Fruit fly (Drosophila melanogaster) whole organism, embryonic: ENCODE measurements around the gene CG34244.

ENCODE experiments used
- C15 ChIP-seq: fragments of 200-800 bp; sonication (Bioruptor generic); IDR thresholded peaks from 3 replicates; pipeline ENCODE4 v1.3.6; 2022; ENCODE audit warnings: missing biosample characterization, missing genetic modification characterization
- CG10543 ChIP-seq: fragments of 200-800 bp; sonication (Bioruptor generic); optimal IDR thresholded peaks from 3 replicates; lab custom pipeline; 2017; ENCODE audit warnings: missing biosample characterization, mild to moderate bottlenecking, missing genetic modification characterization, moderate library complexity
- CG11398 ChIP-seq: fragments of 200-800 bp; sonication (Bioruptor generic); optimal IDR thresholded peaks from 2 replicates; lab custom pipeline; 2016; ENCODE audit warnings: missing biosample characterization, missing genetic modification characterization
- CG12744 ChIP-seq: fragments of 200-800 bp; sonication (Bioruptor generic); optimal IDR thresholded peaks from 2 replicates; lab custom pipeline; 2016; ENCODE audit warnings: missing biosample characterization, missing genetic modification characterization
- CG13123 ChIP-seq: fragments of 200-800 bp; sonication (Bioruptor generic); optimal IDR thresholded peaks from 2 replicates; lab custom pipeline; 2016; ENCODE audit warnings: missing biosample characterization, missing genetic modification characterization
- CG14710 ChIP-seq: fragments of 200-800 bp; sonication (Bioruptor generic); optimal IDR thresholded peaks from 3 replicates; lab custom pipeline; 2019; ENCODE audit warnings: missing biosample characterization, mild to moderate bottlenecking, missing genetic modification characterization, moderate library complexity
- CG14860 ChIP-seq: fragments of 200-800 bp; sonication (Bioruptor generic); IDR thresholded peaks from 3 replicates; pipeline ENCODE4 v1.3.6; 2022; ENCODE audit warnings: missing biosample characterization, missing genetic modification characterization; ENCODE audit not compliant: partially characterized antibody
- CG17186 ChIP-seq: fragments of 200-800 bp; sonication (Bioruptor generic); optimal IDR thresholded peaks from 3 replicates; lab custom pipeline; 2017; ENCODE audit warnings: missing biosample characterization, missing genetic modification reagents, missing genetic modification characterization
- CG17802 ChIP-seq: fragments of 200-800 bp; sonication (Bioruptor generic); optimal IDR thresholded peaks from 2 replicates; lab custom pipeline; 2018; ENCODE audit warnings: missing biosample characterization, mild to moderate bottlenecking, missing genetic modification characterization, moderate library complexity
- CG17829 ChIP-seq: fragments of 200-800 bp; optimal IDR thresholded peaks from 2 replicates; lab custom pipeline; 2019; ENCODE audit warnings: missing biosample characterization, mild to moderate bottlenecking, missing genetic modification characterization, moderate library complexity
- CG18011 ChIP-seq: fragments of 200-800 bp; sonication (Bioruptor generic); optimal IDR thresholded peaks from 2 replicates; lab custom pipeline; 2017; ENCODE audit warnings: missing biosample characterization, missing genetic modification characterization, mild to moderate bottlenecking, moderate library complexity, missing genotype
- CG18599 ChIP-seq: fragments of 200-800 bp; sonication (Bioruptor generic); optimal IDR thresholded peaks from 3 replicates; lab custom pipeline; 2017; ENCODE audit warnings: missing biosample characterization, missing genetic modification characterization, mild to moderate bottlenecking, moderate library complexity, missing genetic modification reagents
- CG2202 ChIP-seq: fragments of 200-800 bp; sonication (Bioruptor generic); optimal IDR thresholded peaks from 2 replicates; lab custom pipeline; 2018; ENCODE audit warnings: missing biosample characterization, mild to moderate bottlenecking, missing genetic modification characterization
- CG2889 ChIP-seq: fragments of 200-800 bp; sonication (Bioruptor generic); IDR thresholded peaks from 3 replicates; pipeline ENCODE4 v1.3.6; 2022; ENCODE audit warnings: missing biosample characterization, missing genetic modification characterization
- CG30431 ChIP-seq: fragments of 200-800 bp; sonication (Bioruptor generic); optimal IDR thresholded peaks from 2 replicates; lab custom pipeline; 2017; ENCODE audit warnings: missing biosample characterization, missing genetic modification characterization
- CG33213 ChIP-seq: fragments of 200-800 bp; sonication (Bioruptor generic); optimal IDR thresholded peaks from 3 replicates; lab custom pipeline; 2016; ENCODE audit warnings: missing biosample characterization, missing genetic modification characterization
- CG4328 ChIP-seq: fragments of 200-800 bp; sonication (Bioruptor generic); optimal IDR thresholded peaks from 3 replicates; lab custom pipeline; 2017; ENCODE audit warnings: missing biosample characterization, missing genetic modification reagents, missing genetic modification characterization
- CG6254 ChIP-seq: fragments of 200-800 bp; sonication (Bioruptor generic); optimal IDR thresholded peaks from 3 replicates; lab custom pipeline; 2017; ENCODE audit warnings: mild to moderate bottlenecking, missing biosample characterization, missing genetic modification reagents, missing genetic modification characterization
- CG7271 ChIP-seq: fragments of 200-800 bp; sonication (Bioruptor generic); optimal IDR thresholded peaks from 2 replicates; lab custom pipeline; 2018; ENCODE audit warnings: missing biosample characterization, mild to moderate bottlenecking, missing genetic modification characterization, moderate library complexity
- CTCF ChIP-seq: fragments of 200-800 bp; sonication (Bioruptor generic); optimal IDR thresholded peaks from 2 replicates; lab custom pipeline; 2017; ENCODE audit warnings: missing biosample characterization, mild to moderate bottlenecking, missing genetic modification characterization, moderate library complexity
- Ets97D ChIP-seq: fragments of 200-800 bp; sonication (Bioruptor generic); optimal IDR thresholded peaks from 3 replicates; lab custom pipeline; 2016; ENCODE audit warnings: missing biosample characterization, missing genetic modification characterization
- H2.0 ChIP-seq: fragments of 200-800 bp; sonication (Bioruptor generic); IDR thresholded peaks from 2 replicates; pipeline ENCODE4 v1.3.6; 2022; ENCODE audit warnings: missing biosample characterization, missing genetic modification characterization
- HLH4C ChIP-seq: fragments of 200-800 bp; sonication (Bioruptor generic); IDR thresholded peaks from 3 replicates; pipeline ENCODE4 v1.3.6; 2022; ENCODE audit warnings: missing biosample characterization, missing genetic modification characterization; ENCODE audit not compliant: partially characterized antibody
- HLHmδ ChIP-seq: fragments of 200-800 bp; sonication (Bioruptor generic); optimal IDR thresholded peaks from 2 replicates; lab custom pipeline; 2018; ENCODE audit warnings: missing biosample characterization, mild to moderate bottlenecking, missing genetic modification characterization, moderate library complexity
- Jarid2 ChIP-seq: fragments of 200-800 bp; sonication (Bioruptor generic); optimal IDR thresholded peaks from 3 replicates; lab custom pipeline; 2017; ENCODE audit warnings: mild to moderate bottlenecking, missing biosample characterization, missing genetic modification reagents, missing genetic modification characterization
- NC2α ChIP-seq: fragments of 200-800 bp; sonication (Bioruptor generic); optimal IDR thresholded peaks from 2 replicates; lab custom pipeline; 2016; ENCODE audit warnings: missing biosample characterization, missing genetic modification characterization
- Nf-YA ChIP-seq: fragments of 200-800 bp; sonication (Bioruptor generic); IDR thresholded peaks from 2 replicates; pipeline ENCODE4 v1.3.6; 2022; ENCODE audit warnings: missing biosample characterization, missing genetic modification characterization
- Oaz ChIP-seq: fragments of 200-800 bp; sonication (Bioruptor generic); IDR thresholded peaks from 2 replicates; pipeline ENCODE4 v1.3.6; 2022; ENCODE audit warnings: missing biosample characterization, missing genetic modification characterization
- Sin3A ChIP-seq: fragments of >200 bp; optimal IDR thresholded peaks from 2 replicates; lab custom pipeline; 2018
- Sry-β ChIP-seq: fragments of 200-800 bp; sonication (Bioruptor generic); optimal IDR thresholded peaks from 2 replicates; lab custom pipeline; 2018; ENCODE audit warnings: missing biosample characterization, mild to moderate bottlenecking, missing genetic modification characterization, moderate library complexity
- Trl ChIP-seq, 3 experiments: fragments of >200 bp in 2 of 3; fragments of 200-800 bp in 1 of 3; sonication (Bioruptor generic) in 1 of 3; optimal IDR thresholded peaks; 2 replicates in 1 of 3; 3 replicates in 2 of 3; lab custom pipeline; 2016 to 2017; ENCODE audit warnings: missing biosample characterization in 1 of 3, missing genetic modification characterization in 1 of 3
- ase ChIP-seq: fragments of 200-800 bp; sonication (Bioruptor generic); IDR thresholded peaks from 3 replicates; pipeline ENCODE4 v1.3.6; 2022; ENCODE audit warnings: missing biosample characterization, missing genetic modification characterization
- bowl ChIP-seq: fragments of 200-800 bp; sonication (Bioruptor generic); IDR thresholded peaks from 2 replicates; pipeline ENCODE4 v1.3.6; 2022; ENCODE audit warnings: missing biosample characterization, missing genetic modification characterization
- cato ChIP-seq: fragments of 200-800 bp; sonication (Bioruptor generic); optimal IDR thresholded peaks from 2 replicates; lab custom pipeline; 2016; ENCODE audit warnings: missing biosample characterization, missing genetic modification characterization, borderline replicate concordance
- da ChIP-seq: fragments of 200-800 bp; sonication (Bioruptor generic); optimal IDR thresholded peaks from 2 replicates; lab custom pipeline; 2016; ENCODE audit warnings: missing biosample characterization, missing genetic modification characterization
- fd64A ChIP-seq: fragments of 200-800 bp; sonication (Bioruptor generic); optimal IDR thresholded peaks from 3 replicates; lab custom pipeline; 2018; ENCODE audit warnings: missing biosample characterization, mild to moderate bottlenecking, missing genetic modification characterization
- ftz-f1 ChIP-seq: fragments of 200-800 bp; sonication (Bioruptor generic); optimal IDR thresholded peaks from 2 replicates; lab custom pipeline; 2016; ENCODE audit warnings: missing biosample characterization, missing genetic modification characterization
- grau ChIP-seq: fragments of 200-800 bp; optimal IDR thresholded peaks from 3 replicates; lab custom pipeline; 2019; ENCODE audit warnings: missing biosample characterization, mild to moderate bottlenecking, missing genetic modification characterization, moderate library complexity
- gt ChIP-seq: fragments of 200-800 bp; sonication (Bioruptor generic); IDR thresholded peaks from 2 replicates; pipeline ENCODE4 v1.3.6; 2022; ENCODE audit warnings: missing biosample characterization, missing genetic modification characterization
- hkb ChIP-seq, 2 experiments: fragments of 200-800 bp in 1 of 2; fragments of >200 bp in 1 of 2; sonication (Bioruptor generic) in 1 of 2; IDR thresholded peaks in 1 of 2; optimal IDR thresholded peaks in 1 of 2; 2 replicates each; pipeline versions ENCODE4 v1.3.6 to Lab custom; 2017 to 2022; ENCODE audit warnings: missing biosample characterization in 1 of 2, missing genetic modification characterization in 1 of 2
- kni ChIP-seq: fragments of 200-800 bp; sonication (Bioruptor generic); optimal IDR thresholded peaks from 3 replicates; lab custom pipeline; 2017; ENCODE audit warnings: mild to moderate bottlenecking, missing biosample characterization, missing genetic modification reagents, missing genetic modification characterization
- nau ChIP-seq: fragments of 200-800 bp; sonication (Bioruptor generic); optimal IDR thresholded peaks from 3 replicates; lab custom pipeline; 2017; ENCODE audit warnings: missing biosample characterization, mild to moderate bottlenecking, missing genetic modification characterization, missing genetic modification reagents
- pb ChIP-seq: fragments of 200-800 bp; sonication (Bioruptor generic); optimal IDR thresholded peaks from 3 replicates; lab custom pipeline; 2016; ENCODE audit warnings: missing biosample characterization, missing genetic modification characterization
- pros ChIP-seq: fragments of 200-800 bp; sonication (Bioruptor generic); optimal IDR thresholded peaks from 3 replicates; lab custom pipeline; 2019; ENCODE audit warnings: missing biosample characterization, mild to moderate bottlenecking, missing genetic modification characterization, moderate library complexity
- ro ChIP-seq: fragments of 200-800 bp; sonication (Bioruptor generic); IDR thresholded peaks from 2 replicates; pipeline ENCODE4 v1.3.6; 2022; ENCODE audit warnings: missing biosample characterization, missing genetic modification characterization
- scrt ChIP-seq: fragments of 200-800 bp; sonication (Bioruptor generic); optimal IDR thresholded peaks from 2 replicates; lab custom pipeline; 2018; ENCODE audit warnings: missing biosample characterization, mild to moderate bottlenecking, missing genetic modification characterization, moderate library complexity
- sd ChIP-seq: fragments of 200-800 bp; sonication (Bioruptor generic); optimal IDR thresholded peaks from 3 replicates; lab custom pipeline; 2018; ENCODE audit warnings: missing biosample characterization, mild to moderate bottlenecking, missing genetic modification characterization, moderate library complexity
- sens ChIP-seq: fragments of 200-800 bp; sonication (Bioruptor generic); peaks from one replicate; lab custom pipeline; 2016; ENCODE audit warnings: missing biosample characterization, missing genetic modification characterization

The CG34244 gene

dm6 chr3L:14220611-14221497 is 14.9 kb downstream of the CG34244 start (continued):
- TF ChIP-seq pros (GFP tag; lab: Kevin White, UChicago) (peak; percentile 75), sd (tag; lab: Kevin White, UChicago) (peak; percentile 83), CTCF (GFP tag; lab: Kevin White, UChicago) (peak; percentile 18), Trl (optimal IDR thresholded peaks at IDR 0.05; lab: Kevin White, UChicago) (peak; percentile 51 to 86), Trl (GFP tag; optimal IDR thresholded peaks at IDR 0.05; lab: Kevin White, UChicago) (no peak), pb (GFP tag; lab: Kevin White, UChicago) (no peak), fd64A (GFP tag; lab: Kevin White, UChicago) (no peak), CG33213 (GFP tag; lab: Kevin White, UChicago) (no peak), CG12744 (no peak), kni (peak; percentile 22), Sry-β (GFP tag; lab: Kevin White, UChicago) (no peak), CG6254 (no peak), CG17186 (GFP tag; lab: Kevin White, UChicago) (no peak), sens (peak; percentile 74), Ets97D (no peak), HLH4C (peak; percentile 20; the same call in 1 of the 3 replicates), CG2889 (GFP tag; lab: Robert Waterston, UW) (no peak), Jarid2 (GFP tag; lab: Kevin White, UChicago) (no peak), ftz-f1 (GFP tag; lab: Kevin White, UChicago) (peak; percentile 54), CG10543 (GFP tag; lab: Kevin White, UChicago) (peak; percentile 27)

- TF ChIP-seq CG14710 (no peak), HLHmδ (peak; percentile 3), H2.0 (GFP tag; lab: Robert Waterston, UW) (no peak), Oaz (GFP tag; lab: Robert Waterston, UW) (no peak), CG18011 (no peak), scrt (GFP tag; lab: Kevin White, UChicago) (no peak), CG7271 (tag; lab: Kevin White, UChicago) (no peak), CG4328 (GFP tag; lab: Kevin White, UChicago) (no peak), CG13123 (GFP tag; lab: Kevin White, UChicago) (no peak), Jarid2 (GFP tag; lab: Kevin White, UChicago) (no peak), grau (tag; lab: Kevin White, UChicago) (no peak), hkb (optimal IDR thresholded peaks at IDR 0.05; lab: Kevin White, UChicago) (no peak), hkb (GFP tag; IDR thresholded peaks at IDR 0.05; lab: Robert Waterston, UW) (peak; percentile 44; the same call in 1 of the 2 replicates), nau (no peak), da (GFP tag; lab: Kevin White, UChicago) (no peak), cato (GFP tag; lab: Kevin White, UChicago) (no peak), NC2α (GFP tag; lab: Kevin White, UChicago) (no peak), C15 (GFP tag; lab: Robert Waterston, UW) (no peak), kni (peak; percentile 7), CG11398 (GFP tag; lab: Kevin White, UChicago) (no peak), bowl (GFP tag; lab: Robert Waterston, UW) (no peak), Sin3A (lab: Kevin White, UChicago) (no peak), CG2202 (tag; lab: Kevin White, UChicago) (no peak), CG14860 (GFP tag; lab: Robert Waterston, UW) (no peak), gt (no peak), Nf-YA (GFP tag; lab: Robert Waterston, UW) (no peak), CG18599 (GFP tag; lab: Kevin White, UChicago) (no peak), ro (no peak), CG30431 (GFP tag; lab: Kevin White, UChicago) (no peak), CG17829 (tag; lab: Kevin White, UChicago) (no peak), CG17802 (tag; lab: Kevin White, UChicago) (no peak), ase (GFP tag; lab: Robert Waterston, UW) (no peak)
Observed at dm6 chr3L:14219422-14219853, 16.3 kb downstream of the CG34244 start.
